Worm (Caenorhabditis elegans) whole organism, early embryonic: ENCODE results near the gene nlp-76.

Experiments
- aly-1 ChIP-seq: sonication (generic microtip); optimal IDR thresholded peaks from 2 replicates; lab custom pipeline; 2016; ENCODE audit warnings: missing genetic modification characterization, missing compliant biosample characterization
- ama-1 ChIP-seq: fragments of 150-350 bp; optimal IDR thresholded peaks from 2 replicates; lab custom pipeline; 2014
- ets-7 ChIP-seq: sonication (generic microtip); optimal IDR thresholded peaks from 2 replicates; lab custom pipeline; 2016; ENCODE audit warnings: missing genotype, missing genetic modification characterization, missing compliant biosample characterization
- flt-1 ChIP-seq: fragments of 200-800 bp; sonication (Bioruptor generic); IDR thresholded peaks from 2 replicates; pipeline ENCODE4 v1.3.6; 2022; ENCODE audit warnings: missing genetic modification characterization, missing compliant biosample characterization
- hnd-1 ChIP-seq: sonication (generic microtip); optimal IDR thresholded peaks from 2 replicates; lab custom pipeline; 2016; ENCODE audit warnings: missing genetic modification characterization, missing compliant biosample characterization
- pes-1 ChIP-seq: fragments of 200-800 bp; sonication (Bioruptor generic); IDR thresholded peaks from 2 replicates; pipeline ENCODE4 v1.3.6; 2022; ENCODE audit warnings: missing genetic modification reagents, missing genetic modification characterization, missing compliant biosample characterization
- scrt-1 ChIP-seq: fragments of 200-800 bp; sonication (Bioruptor generic); IDR thresholded peaks from 2 replicates; pipeline ENCODE4 v1.3.6; 2022; ENCODE audit warnings: missing genetic modification characterization, missing compliant biosample characterization
- sea-1 ChIP-seq: fragments of 200-800 bp; sonication (Bioruptor generic); conservative IDR thresholded peaks from 2 replicates; pipeline ENCODE4 v1.3.6; 2022; ENCODE audit warnings: missing genetic modification characterization, missing compliant biosample characterization

DNA sequence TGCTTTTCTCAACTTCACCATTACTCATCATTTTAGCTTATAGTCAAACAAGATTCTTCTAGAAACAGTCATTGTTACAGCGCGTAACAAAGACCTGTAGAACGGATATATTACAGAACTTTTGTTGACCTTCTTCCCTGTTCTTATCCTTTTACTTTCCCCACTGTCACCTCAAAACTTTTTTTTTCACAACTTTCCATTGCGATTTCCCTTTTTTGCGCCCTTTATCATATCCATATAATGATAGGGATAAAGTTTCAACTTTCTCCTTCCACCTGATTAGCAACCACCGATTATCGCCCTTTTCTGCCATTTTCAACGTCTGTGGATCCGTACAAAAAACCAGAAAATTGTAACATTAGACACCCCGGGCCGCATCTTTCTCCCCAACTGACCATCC, 13.4 kb upstream of the nlp-76 start:
- TF ChIP-seq flt-1 (no peak), pes-1 (GFP tag; lab: Robert Waterston, UW) (no peak), scrt-1 (GFP tag; lab: Robert Waterston, UW) (no peak), sea-1 (no peak), ama-1 (lab: Kevin White, UChicago) (no peak), aly-1 (tag; lab: Kevin White, UChicago) (no peak), ets-7 (no peak), hnd-1 (tag; lab: Kevin White, UChicago) (no peak)
